Worm (Caenorhabditis elegans) whole organism, L1 larva: ENCODE data around the gene acs-2.

Experiments
- C34B4.2 ChIP-seq: sonication (generic microtip); optimal IDR thresholded peaks from 2 replicates; lab custom pipeline; 2017; ENCODE audit warnings: mild to moderate bottlenecking, missing genetic modification characterization, missing compliant biosample characterization
- F16B12.6 ChIP-seq: fragments of 150-350 bp; optimal IDR thresholded peaks from 2 replicates; lab custom pipeline; 2014; ENCODE audit warnings: missing biosample characterization, missing genetic modification characterization
- Y116A8C.19 ChIP-seq: sonication (generic microtip); optimal IDR thresholded peaks from 2 replicates; lab custom pipeline; 2016; ENCODE audit warnings: missing compliant biosample characterization, missing genetic modification characterization, borderline replicate concordance
- aha-1 ChIP-seq: fragments of 150-350 bp; optimal IDR thresholded peaks from 2 replicates; lab custom pipeline; 2014; ENCODE audit warnings: missing biosample characterization, missing genetic modification characterization
- aly-2 ChIP-seq: fragments of 150-350 bp; optimal IDR thresholded peaks from 2 replicates; lab custom pipeline; 2014; ENCODE audit warnings: missing biosample characterization, missing genetic modification characterization
- ama-1 ChIP-seq: fragments of 150-350 bp; optimal IDR thresholded peaks from 2 replicates; lab custom pipeline; 2014
- blmp-1 ChIP-seq: fragments of 150-350 bp; optimal IDR thresholded peaks from 2 replicates; lab custom pipeline; 2014; ENCODE audit warnings: missing biosample characterization, missing genetic modification characterization
- ceh-8 ChIP-seq: fragments of 200-800 bp; sonication (Bioruptor generic); optimal IDR thresholded peaks from 2 replicates; lab custom pipeline; 2018; ENCODE audit warnings: mild to moderate bottlenecking, missing genetic modification characterization, moderate library complexity, missing compliant biosample characterization
- ceh-82 ChIP-seq, 3 experiments: fragments of 150-350 bp in 1 of 3; sonication (generic microtip) in 2 of 3; optimal IDR thresholded peaks; 2 replicates each; lab custom pipeline; 2014 to 2017; ENCODE audit warnings: missing biosample characterization in 3 of 3, missing genetic modification characterization in 3 of 3
- ceh-90 ChIP-seq: sonication (generic microtip); optimal IDR thresholded peaks from 2 replicates; lab custom pipeline; 2016; ENCODE audit warnings: missing genetic modification characterization, missing compliant biosample characterization
- dpl-1 ChIP-seq, 3 experiments: fragments of 150-350 bp in 2 of 3; sonication (generic microtip) in 1 of 3; optimal IDR thresholded peaks; 2 replicates each; lab custom pipeline; 2014 to 2017; ENCODE audit warnings: missing biosample characterization in 3 of 3, missing genetic modification characterization in 3 of 3, missing genetic modification reagents in 3 of 3
- dsc-1 ChIP-seq: sonication (generic microtip); optimal IDR thresholded peaks from 2 replicates; lab custom pipeline; 2016; ENCODE audit warnings: mild to moderate bottlenecking, missing genetic modification characterization, missing compliant biosample characterization
- efl-3 ChIP-seq: fragments of 200-800 bp; sonication (Bioruptor generic); optimal IDR thresholded peaks from 2 replicates; lab custom pipeline; 2018; ENCODE audit warnings: mild to moderate bottlenecking, missing genetic modification characterization, missing compliant biosample characterization
- elt-3 ChIP-seq, 6 experiments: fragments of 150-350 bp in 1 of 6; sonication (generic microtip); optimal IDR thresholded peaks; 2 replicates each; lab custom pipeline; 2017 to 2018; ENCODE audit warnings: missing biosample characterization in 6 of 6, missing genetic modification characterization in 6 of 6, inconsistent platforms in 1 of 6
- ets-5 ChIP-seq: fragments of 200-800 bp; sonication (Bioruptor generic); IDR thresholded peaks from 2 replicates; pipeline ENCODE4 v1.3.6; 2022; ENCODE audit warnings: missing genetic modification characterization, missing compliant biosample characterization
- fkh-10 ChIP-seq: sonication (generic microtip); optimal IDR thresholded peaks from 2 replicates; lab custom pipeline; 2017; ENCODE audit warnings: missing biosample characterization, missing genetic modification reagents, missing genetic modification characterization
- fkh-8 ChIP-seq: sonication (generic microtip); optimal IDR thresholded peaks from 2 replicates; lab custom pipeline; 2016; ENCODE audit warnings: mild to moderate bottlenecking, missing genetic modification characterization, missing compliant biosample characterization
- hpl-2 ChIP-seq: fragments of 150-350 bp; optimal IDR thresholded peaks from 2 replicates; lab custom pipeline; 2014; ENCODE audit warnings: missing biosample characterization, missing genetic modification reagents, missing genetic modification characterization
- lin-13 ChIP-seq: fragments of 150-350 bp; optimal IDR thresholded peaks from 2 replicates; lab custom pipeline; 2014; ENCODE audit warnings: missing biosample characterization, missing genetic modification reagents, missing genetic modification characterization
- lin-35 ChIP-seq, 2 experiments: fragments of 150-350 bp; optimal IDR thresholded peaks; 2 replicates each; lab custom pipeline; 2014; ENCODE audit warnings: missing biosample characterization in 2 of 2, missing genetic modification characterization in 2 of 2, missing genetic modification reagents in 2 of 2
- lin-39 ChIP-seq: fragments of 150-350 bp; optimal IDR thresholded peaks from 2 replicates; lab custom pipeline; 2014; ENCODE audit warnings: missing biosample characterization, missing genetic modification reagents, missing genetic modification characterization
- lir-3 ChIP-seq: sonication (generic microtip); optimal IDR thresholded peaks from 2 replicates; lab custom pipeline; 2016; ENCODE audit warnings: mild to moderate bottlenecking, missing genetic modification characterization, moderate library complexity, missing compliant biosample characterization; ENCODE audit not compliant: poor library complexity
- lsy-2 ChIP-seq, 2 experiments: fragments of 150-350 bp; optimal IDR thresholded peaks; 2 replicates each; lab custom pipeline; 2014; ENCODE audit warnings: missing biosample characterization in 2 of 2, missing genetic modification characterization in 2 of 2
- nhr-28 ChIP-seq: fragments of 150-350 bp; optimal IDR thresholded peaks from 2 replicates; lab custom pipeline; 2014; ENCODE audit warnings: missing biosample characterization, missing genetic modification characterization
- nhr-47 ChIP-seq: sonication (generic microtip); optimal IDR thresholded peaks from 2 replicates; lab custom pipeline; 2016; ENCODE audit warnings: mild to moderate bottlenecking, missing genetic modification characterization, moderate library complexity, missing compliant biosample characterization
- nhr-71 ChIP-seq: sonication (generic microtip); optimal IDR thresholded peaks from 2 replicates; lab custom pipeline; 2016; ENCODE audit warnings: mild to moderate bottlenecking, missing genetic modification characterization, moderate library complexity, missing compliant biosample characterization
- nhr-77 ChIP-seq: fragments of 150-350 bp; optimal IDR thresholded peaks from 2 replicates; lab custom pipeline; 2014; ENCODE audit warnings: missing biosample characterization, missing genetic modification characterization
- nhr-84 ChIP-seq: sonication (generic microtip); optimal IDR thresholded peaks from 2 replicates; lab custom pipeline; 2017; ENCODE audit warnings: missing biosample characterization, missing genetic modification characterization
- nhr-85 ChIP-seq: sonication (generic microtip); peaks from one replicate; lab custom pipeline; 2016; ENCODE audit warnings: missing genetic modification characterization, inconsistent platforms, missing compliant biosample characterization
- nhr-90 ChIP-seq: sonication (generic microtip); optimal IDR thresholded peaks from 2 replicates; lab custom pipeline; 2016; ENCODE audit warnings: mild to moderate bottlenecking, missing genetic modification characterization, missing compliant biosample characterization; ENCODE audit not compliant: poor library complexity
- pag-3 ChIP-seq: sonication (generic microtip); optimal IDR thresholded peaks from 2 replicates; lab custom pipeline; 2017; ENCODE audit warnings: missing genetic modification characterization, mild to moderate bottlenecking, missing compliant biosample characterization, antibody characterized with exemption, borderline replicate concordance; ENCODE audit not compliant: insufficient read depth
- pax-3 ChIP-seq: fragments of 200-800 bp; sonication (Bioruptor generic); optimal IDR thresholded peaks from 2 replicates; lab custom pipeline; 2018; ENCODE audit warnings: mild to moderate bottlenecking, missing genetic modification characterization, moderate library complexity, missing compliant biosample characterization
- pqm-1 ChIP-seq: sonication (generic microtip); optimal IDR thresholded peaks from 3 replicates; lab custom pipeline; 2017; ENCODE audit warnings: missing biosample characterization, missing genetic modification characterization
- rnt-1 ChIP-seq: sonication (generic microtip); optimal IDR thresholded peaks from 2 replicates; lab custom pipeline; 2016; ENCODE audit warnings: mild to moderate bottlenecking, missing genetic modification characterization, moderate library complexity, missing compliant biosample characterization
- skn-1 ChIP-seq: fragments of 150-350 bp; optimal IDR thresholded peaks from 2 replicates; lab custom pipeline; 2014; ENCODE audit warnings: missing biosample characterization, missing genetic modification characterization
- snpc-4 ChIP-seq: fragments of 150-350 bp; optimal IDR thresholded peaks from 2 replicates; lab custom pipeline; 2014; ENCODE audit warnings: missing biosample characterization, missing genetic modification characterization
- snu-23 ChIP-seq: sonication (generic microtip); optimal IDR thresholded peaks from 2 replicates; lab custom pipeline; 2016; ENCODE audit warnings: missing genetic modification characterization, missing compliant biosample characterization
- sptf-1 ChIP-seq: fragments of 150-350 bp; optimal IDR thresholded peaks from 2 replicates; lab custom pipeline; 2014; ENCODE audit warnings: missing biosample characterization, missing genetic modification characterization
- sup-37 ChIP-seq: fragments of 200-800 bp; sonication (Bioruptor generic); optimal IDR thresholded peaks from 2 replicates; lab custom pipeline; 2018; ENCODE audit warnings: mild to moderate bottlenecking, missing genetic modification characterization, missing compliant biosample characterization
- tlp-1 ChIP-seq: fragments of 150-350 bp; optimal IDR thresholded peaks from 2 replicates; lab custom pipeline; 2014; ENCODE audit warnings: missing biosample characterization, missing genetic modification characterization
- unc-62 ChIP-seq: fragments of 150-350 bp; optimal IDR thresholded peaks from 2 replicates; lab custom pipeline; 2014; ENCODE audit warnings: missing biosample characterization, missing genetic modification reagents, missing genetic modification characterization
- unc-86 ChIP-seq: sonication (generic microtip); optimal IDR thresholded peaks from 2 replicates; lab custom pipeline; 2016; ENCODE audit warnings: missing genetic modification characterization, missing compliant biosample characterization
- unc-98 ChIP-seq: fragments of 200-800 bp; sonication (Bioruptor generic); IDR thresholded peaks from 2 replicates; pipeline ENCODE4 v1.3.6; 2022; ENCODE audit warnings: missing genetic modification characterization, missing compliant biosample characterization
- vab-15 ChIP-seq: sonication (generic microtip); optimal IDR thresholded peaks from 2 replicates; lab custom pipeline; 2017; ENCODE audit warnings: missing genotype, mild to moderate bottlenecking, missing genetic modification characterization, missing compliant biosample characterization
- zag-1 ChIP-seq: fragments of 150-350 bp; optimal IDR thresholded peaks from 2 replicates; lab custom pipeline; 2014; ENCODE audit warnings: missing biosample characterization, missing genetic modification characterization
- zip-4 ChIP-seq: fragments of 200-800 bp; sonication (Bioruptor generic); optimal IDR thresholded peaks from 2 replicates; lab custom pipeline; 2018; ENCODE audit warnings: mild to moderate bottlenecking, missing genetic modification characterization, moderate library complexity, missing compliant biosample characterization
- ztf-4 ChIP-seq: fragments of 150-350 bp; optimal IDR thresholded peaks from 2 replicates; lab custom pipeline; 2014; ENCODE audit warnings: missing biosample characterization, missing genetic modification characterization

acs-2 gene

ce11 chrV:15563985-15564384 is 3.2 kb upstream of the acs-2 start (continued):
- TF ChIP-seq lin-13 (GFP tag; lab: Kevin White, UChicago) (no peak), vab-15 (tag; lab: Kevin White, UChicago) (no peak), lin-39 (tag; lab: Kevin White, UChicago) (peak; percentile 47), nhr-71 (tag; lab: Kevin White, UChicago) (peak; percentile 86), ceh-8 (GFP tag; lab: Kevin White, UChicago) (no peak), nhr-85 (tag; lab: Kevin White, UChicago) (peak; percentile 45), sptf-1 (tag; lab: Kevin White, UChicago) (no peak), hpl-2 (GFP tag; lab: Kevin White, UChicago) (no peak), nhr-47 (tag; lab: Kevin White, UChicago) (peak; percentile 40), sup-37 (GFP tag; lab: Kevin White, UChicago) (no peak), elt-3 (tag; optimal IDR thresholded peaks at IDR 0.05; lab: Kevin White, UChicago) (peak in 4 of 6 experiments; percentile 48 to 90 (median 60)), snpc-4 (tag; lab: Kevin White, UChicago) (no peak), F16B12.6 (tag; lab: Kevin White, UChicago) (no peak), zip-4 (GFP tag; lab: Kevin White, UChicago) (no peak), fkh-10 (no peak), nhr-90 (peak; percentile 35), zag-1 (tag; lab: Kevin White, UChicago) (no peak), C34B4.2 (tag; lab: Kevin White, UChicago) (no peak), unc-86 (no peak), nhr-84 (tag; lab: Kevin White, UChicago) (no peak), fkh-8 (tag; lab: Kevin White, UChicago) (no peak), ets-5 (GFP tag; lab: Robert Waterston, UW) (no peak), dpl-1 (GFP tag; optimal IDR thresholded peaks at IDR 0.05; lab: Kevin White, UChicago) (peak in 1 of 3 experiments; percentile 13), unc-62 (no peak), unc-98 (GFP tag; lab: Robert Waterston, UW) (no peak), snu-23 (GFP tag; lab: Kevin White, UChicago) (peak; percentile 54), aha-1 (no peak), pag-3 (no peak), lin-35 (GFP tag; optimal IDR thresholded peaks at IDR 0.05; lab: Kevin White, UChicago) (peak in 1 of 2 experiments; percentile 78), efl-3 (GFP tag; lab: Kevin White, UChicago) (no peak), ceh-82 (tag; optimal IDR thresholded peaks at IDR 0.05; lab: Kevin White, UChicago) (no peak), ceh-90 (tag; lab: Kevin White, UChicago) (no peak), skn-1 (tag; lab: Kevin White, UChicago) (no peak), aly-2 (tag; lab: Kevin White, UChicago) (no peak), nhr-77 (tag; lab: Kevin White, UChicago) (no peak), pax-3 (tag; lab: Kevin White, UChicago) (no peak), pqm-1 (no peak), lsy-2 (tag; optimal IDR thresholded peaks at IDR 0.05; lab: Kevin White, UChicago) (peak; percentile 36 to 48), nhr-28 (tag; lab: Kevin White, UChicago) (no peak), blmp-1 (tag; lab: Kevin White, UChicago) (peak; percentile 43), tlp-1 (no peak), ama-1 (lab: Kevin White, UChicago) (no peak), Y116A8C.19 (tag; lab: Kevin White, UChicago) (no peak), lir-3 (tag; lab: Kevin White, UChicago) (peak; percentile 16), rnt-1 (tag; lab: Kevin White, UChicago) (peak; percentile 87), dsc-1 (no peak), ztf-4 (peak; percentile 59)
